Worm (Caenorhabditis elegans): ENCODE results near the gene mrg-1.

DNA sequence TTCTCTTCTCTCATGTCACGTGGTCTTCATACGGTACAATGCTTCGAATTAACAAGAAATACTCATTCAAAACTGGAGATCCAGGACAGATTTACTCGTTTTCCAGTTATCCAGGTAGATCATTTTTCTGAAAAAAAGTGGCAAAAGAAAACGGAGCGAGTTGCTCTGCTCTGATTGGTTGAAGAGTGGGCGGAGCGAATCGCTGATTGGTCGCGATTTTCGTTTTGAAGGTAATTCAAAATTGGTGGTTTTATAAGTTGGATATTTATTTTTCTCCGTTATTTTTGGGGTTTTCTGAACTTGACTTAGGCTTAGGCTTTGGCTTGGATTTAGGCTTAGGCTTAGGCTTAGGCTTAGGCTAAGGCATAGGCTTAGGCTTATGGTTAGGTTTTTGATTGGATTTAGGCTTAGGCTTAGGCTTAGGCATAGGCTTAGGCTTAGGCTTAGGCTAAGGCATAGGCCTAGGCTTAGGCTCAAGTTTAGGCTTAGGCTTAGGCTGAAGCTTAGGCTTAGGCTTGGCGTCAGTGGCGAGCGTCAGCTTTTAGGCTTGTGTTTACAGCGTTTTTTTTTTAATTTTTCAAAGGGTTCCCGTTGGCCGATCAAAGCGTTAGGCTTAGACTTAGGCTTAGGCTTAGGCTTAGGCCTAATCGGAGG is 51.7 kb downstream of the mrg-1 start:
- TF ChIP-seq ztf-29 (GFP tag; IDR thresholded peaks at IDR 0.05) (peak; percentile 32; the same call in 1 of the 2 replicates), cog-1 (tag; optimal IDR thresholded peaks at IDR 0.05) (no peak), ztf-23 (GFP tag; IDR thresholded peaks at IDR 0.05) (no peak), ref-1 (GFP tag; conservative IDR thresholded peaks at IDR 0.05) (no peak)
